Worm (Caenorhabditis elegans): ENCODE measurements around the gene vps-16.

- no peak for TF ChIP-seq ref-1 (GFP tag; conservative IDR thresholded peaks at IDR 0.05)
- TF ChIP-seq cog-1 (tag; optimal IDR thresholded peaks at IDR 0.05): no peak
- TF ChIP-seq flt-1 (GFP tag; IDR thresholded peaks at IDR 0.05): no peak
- TF ChIP-seq ztf-29 (GFP tag; IDR thresholded peaks at IDR 0.05): no peak
- no peak for TF ChIP-seq klf-2 (GFP tag; conservative IDR thresholded peaks at IDR 0.05)
Observed at ce11 chrIII:6430834-6431233, 2.2 kb upstream of the vps-16 start, which contains the start of gene popl-1.

Measured in whole organism, midembryonic.